Worm (Caenorhabditis elegans) whole organism, L1 larva: Measurements from ENCODE around the gene C54C6.5.

ENCODE experiments used
- ama-1 ChIP-seq: fragments of 150-350 bp; optimal IDR thresholded peaks from 2 replicates; lab custom pipeline; 2014
- lsy-2 ChIP-seq, 2 experiments: fragments of 150-350 bp; optimal IDR thresholded peaks; 2 replicates each; lab custom pipeline; 2014; ENCODE audit warnings: missing biosample characterization in 2 of 2, missing genetic modification characterization in 2 of 2
- mep-1 ChIP-seq: fragments of 150-350 bp; optimal IDR thresholded peaks from 2 replicates; lab custom pipeline; 2014; ENCODE audit warnings: missing biosample characterization, missing genetic modification characterization
- nhr-77 ChIP-seq: fragments of 150-350 bp; optimal IDR thresholded peaks from 2 replicates; lab custom pipeline; 2014; ENCODE audit warnings: missing biosample characterization, missing genetic modification characterization
- nhr-85 ChIP-seq: sonication (generic microtip); peaks from one replicate; lab custom pipeline; 2016; ENCODE audit warnings: missing genetic modification characterization, inconsistent platforms, missing compliant biosample characterization
- snu-23 ChIP-seq: sonication (generic microtip); optimal IDR thresholded peaks from 2 replicates; lab custom pipeline; 2016; ENCODE audit warnings: missing genetic modification characterization, missing compliant biosample characterization
- sptf-1 ChIP-seq: fragments of 150-350 bp; optimal IDR thresholded peaks from 2 replicates; lab custom pipeline; 2014; ENCODE audit warnings: missing biosample characterization, missing genetic modification characterization
- tbx-2 ChIP-seq: sonication (generic microtip); optimal IDR thresholded peaks from 2 replicates; lab custom pipeline; 2016; ENCODE audit warnings: missing genetic modification characterization, missing compliant biosample characterization

DNA sequence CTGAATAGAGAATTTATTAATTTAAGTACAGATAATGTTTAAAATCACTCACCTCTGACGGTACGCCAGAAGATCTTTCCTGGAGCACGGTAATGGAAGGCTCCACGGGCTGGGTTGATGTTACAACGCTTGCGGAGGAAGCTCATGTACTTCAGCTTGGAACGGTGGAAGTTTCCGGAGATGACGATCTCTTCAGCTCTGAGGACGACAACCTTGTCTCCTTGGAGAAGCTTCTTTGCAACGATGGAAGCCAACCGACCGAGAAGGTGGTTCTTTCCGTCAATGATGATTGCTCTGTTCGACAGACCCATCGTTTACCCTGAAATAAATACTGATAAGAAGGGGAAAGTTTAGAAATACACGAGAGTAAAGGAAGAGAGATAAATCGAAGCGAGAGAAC is 46.4 kb downstream of the C54C6.5 start, which contains the start of gene rpl-16:
- TF ChIP-seq ama-1 = no peak
- TF ChIP-seq nhr-77 (tag; lab: Kevin White, UChicago) = no peak
- no peak for TF ChIP-seq nhr-85 (tag; lab: Kevin White, UChicago)
- no peak for TF ChIP-seq tbx-2 (tag; lab: Kevin White, UChicago)
- no peak for TF ChIP-seq lsy-2 (tag; optimal IDR thresholded peaks at IDR 0.05; lab: Kevin White, UChicago)
- no peak for TF ChIP-seq snu-23 (GFP tag; lab: Kevin White, UChicago)
- TF ChIP-seq sptf-1 (tag; lab: Kevin White, UChicago) = no peak
- no peak for TF ChIP-seq mep-1 (tag; lab: Kevin White, UChicago)
